Worm (Caenorhabditis elegans) whole organism, L4 larva: ENCODE results near the gene vnut-1.

Source experiments
- F26F4.8 ChIP-seq: fragments of 200-800 bp; sonication (Bioruptor generic); conservative IDR thresholded peaks from 2 replicates; pipeline ENCODE4 v1.3.6; 2022; ENCODE audit warnings: missing genetic modification characterization, missing compliant biosample characterization
- F37D6.2 ChIP-seq: sonication (generic microtip); optimal IDR thresholded peaks from 2 replicates; lab custom pipeline; 2016; ENCODE audit warnings: mild to moderate bottlenecking, missing genetic modification characterization, missing compliant biosample characterization
- R02D3.7 ChIP-seq: fragments of 150-350 bp; sonication (generic microtip); optimal IDR thresholded peaks from 3 replicates; lab custom pipeline; 2014; ENCODE audit warnings: missing biosample characterization, missing genetic modification characterization
- T20F7.1 ChIP-seq: fragments of 200-800 bp; sonication (Bioruptor generic); optimal IDR thresholded peaks from 2 replicates; lab custom pipeline; 2018; ENCODE audit warnings: mild to moderate bottlenecking, missing genetic modification characterization, missing compliant biosample characterization
- T26A8.4 ChIP-seq: fragments of 200-800 bp; sonication (Bioruptor generic); IDR thresholded peaks from 2 replicates; pipeline ENCODE4 v1.3.6; 2022; ENCODE audit warnings: missing genetic modification characterization, missing compliant biosample characterization
- Y105C5A.15 ChIP-seq: fragments of 200-800 bp; sonication (Bioruptor generic); IDR thresholded peaks from 2 replicates; pipeline ENCODE4 v1.3.6; 2022; ENCODE audit warnings: missing genetic modification characterization, missing compliant biosample characterization
- Y48G9A.11 ChIP-seq: fragments of 200-800 bp; sonication (Bioruptor generic); IDR thresholded peaks from 2 replicates; pipeline ENCODE4 v1.3.6; 2022; ENCODE audit warnings: missing genetic modification reagents, missing genetic modification characterization, missing compliant biosample characterization
- Y5F2A.4 ChIP-seq: fragments of 200-800 bp; sonication (Bioruptor generic); optimal IDR thresholded peaks from 2 replicates; lab custom pipeline; 2018; ENCODE audit warnings: mild to moderate bottlenecking, missing genetic modification characterization, missing compliant biosample characterization
- ZK337.2 ChIP-seq: fragments of 200-800 bp; sonication (Bioruptor generic); IDR thresholded peaks from 2 replicates; pipeline ENCODE4 v1.3.6; 2022; ENCODE audit warnings: missing genetic modification reagents, missing genetic modification characterization, missing compliant biosample characterization
- arid-1 ChIP-seq: fragments of 200-800 bp; sonication (Bioruptor generic); conservative IDR thresholded peaks from 2 replicates; pipeline ENCODE4 v1.3.6; 2022; ENCODE audit warnings: missing genetic modification reagents, missing genetic modification characterization, missing compliant biosample characterization
- attf-4 ChIP-seq: sonication (generic microtip); optimal IDR thresholded peaks from 3 replicates; lab custom pipeline; 2017; ENCODE audit warnings: missing biosample characterization, missing genetic modification characterization
- ceh-28 ChIP-seq: fragments of 150-350 bp; optimal IDR thresholded peaks from 2 replicates; lab custom pipeline; 2014; ENCODE audit warnings: missing biosample characterization, missing genetic modification reagents, missing genetic modification characterization
- ceh-32 ChIP-seq: sonication (generic microtip); optimal IDR thresholded peaks from 2 replicates; lab custom pipeline; 2016; ENCODE audit warnings: mild to moderate bottlenecking, missing genetic modification characterization, missing compliant biosample characterization; ENCODE audit not compliant: poor library complexity
- ces-1 ChIP-seq: fragments of 150-350 bp; sonication (generic microtip); optimal IDR thresholded peaks from 4 replicates; lab custom pipeline; 2014; ENCODE audit warnings: missing biosample characterization, missing genetic modification reagents, missing genetic modification characterization
- daf-19 ChIP-seq: fragments of 200-800 bp; sonication (Bioruptor generic); conservative IDR thresholded peaks from 2 replicates; pipeline ENCODE4 v1.3.6; 2022; ENCODE audit warnings: missing genetic modification characterization, missing compliant biosample characterization
- dmd-8 ChIP-seq: fragments of 200-800 bp; sonication (Bioruptor generic); IDR thresholded peaks from 2 replicates; pipeline ENCODE4 v1.3.6; 2022; ENCODE audit warnings: missing genetic modification characterization, missing compliant biosample characterization
- dpl-1 ChIP-seq: fragments of 150-350 bp; optimal IDR thresholded peaks from 2 replicates; lab custom pipeline; 2014; ENCODE audit warnings: missing biosample characterization, missing genetic modification reagents, missing genetic modification characterization
- duxl-1 ChIP-seq: sonication (generic microtip); optimal IDR thresholded peaks from 2 replicates; lab custom pipeline; 2016; ENCODE audit warnings: mild to moderate bottlenecking, missing genetic modification characterization, moderate library complexity, missing compliant biosample characterization; ENCODE audit not compliant: poor library complexity
- dve-1 ChIP-seq: sonication (generic microtip); optimal IDR thresholded peaks from 2 replicates; lab custom pipeline; 2017; ENCODE audit warnings: antibody characterized with exemption, mild to moderate bottlenecking, missing genetic modification characterization, missing compliant biosample characterization; ENCODE audit not compliant: insufficient read depth
- egl-43 ChIP-seq: fragments of 200-800 bp; sonication (Bioruptor generic); IDR thresholded peaks from 2 replicates; pipeline ENCODE4 v1.3.6; 2022; ENCODE audit warnings: missing genetic modification reagents, missing genetic modification characterization, missing compliant biosample characterization
- gei-8 ChIP-seq: fragments of 200-800 bp; sonication (Bioruptor generic); optimal IDR thresholded peaks from 2 replicates; lab custom pipeline; 2018; ENCODE audit warnings: mild to moderate bottlenecking, missing genetic modification characterization, missing compliant biosample characterization
- hlh-11 ChIP-seq: fragments of 200-800 bp; sonication (Bioruptor generic); optimal IDR thresholded peaks from 2 replicates; lab custom pipeline; 2018; ENCODE audit warnings: mild to moderate bottlenecking, missing genetic modification characterization, missing compliant biosample characterization
- hlh-30 ChIP-seq: sonication (generic microtip); optimal IDR thresholded peaks from 2 replicates; lab custom pipeline; 2017; ENCODE audit warnings: antibody characterized with exemption, mild to moderate bottlenecking, missing genetic modification characterization, missing compliant biosample characterization; ENCODE audit not compliant: insufficient read depth
- hmg-1.1 ChIP-seq: fragments of 200-800 bp; sonication (Bioruptor generic); IDR thresholded peaks from 2 replicates; pipeline ENCODE4 v1.3.6; 2022; ENCODE audit warnings: missing genetic modification reagents, missing genetic modification characterization, missing compliant biosample characterization
- jun-1 ChIP-seq: fragments of 150-350 bp; optimal IDR thresholded peaks from 2 replicates; lab custom pipeline; 2014; ENCODE audit warnings: missing biosample characterization, missing genetic modification reagents, missing genetic modification characterization
- lim-7 ChIP-seq: fragments of 200-800 bp; sonication (Bioruptor generic); IDR thresholded peaks from 2 replicates; pipeline ENCODE4 v1.3.6; 2022; ENCODE audit warnings: missing genetic modification characterization, missing compliant biosample characterization
- lin-1 ChIP-seq: fragments of 200-800 bp; sonication (Bioruptor generic); IDR thresholded peaks from 2 replicates; pipeline ENCODE4 v1.3.6; 2022; ENCODE audit warnings: missing genetic modification reagents, missing genetic modification characterization, missing compliant biosample characterization
- lin-13 ChIP-seq: fragments of 150-350 bp; optimal IDR thresholded peaks from 2 replicates; lab custom pipeline; 2014; ENCODE audit warnings: missing biosample characterization, missing genetic modification reagents, missing genetic modification characterization
- lin-15B ChIP-seq: fragments of 150-350 bp; sonication (generic microtip); optimal IDR thresholded peaks from 3 replicates; lab custom pipeline; 2014; ENCODE audit warnings: missing biosample characterization, missing genetic modification characterization
- lin-39 ChIP-seq: fragments of 150-350 bp; optimal IDR thresholded peaks from 2 replicates; lab custom pipeline; 2014; ENCODE audit warnings: missing biosample characterization, missing genetic modification reagents, missing genetic modification characterization
- lir-3 ChIP-seq: sonication (generic microtip); optimal IDR thresholded peaks from 2 replicates; lab custom pipeline; 2016; ENCODE audit warnings: mild to moderate bottlenecking, missing genetic modification characterization, missing compliant biosample characterization
- lsy-2 ChIP-seq, 2 experiments: fragments of 150-350 bp in 1 of 2; sonication (generic microtip) in 1 of 2; optimal IDR thresholded peaks; 2 replicates each; lab custom pipeline; 2014 to 2017; ENCODE audit warnings: missing biosample characterization in 2 of 2, missing genetic modification characterization in 2 of 2
- mdl-1 ChIP-seq, 2 experiments: fragments of 150-350 bp in 1 of 2; sonication (generic microtip) in 1 of 2; optimal IDR thresholded peaks; 2 replicates each; lab custom pipeline; 2014 to 2017; ENCODE audit warnings: missing biosample characterization in 2 of 2, missing genetic modification characterization in 2 of 2
- mdt-29 ChIP-seq: fragments of 200-800 bp; sonication (Bioruptor generic); IDR thresholded peaks from 2 replicates; pipeline ENCODE4 v1.3.6; 2022; ENCODE audit warnings: missing genetic modification reagents, missing genetic modification characterization, missing compliant biosample characterization
- mep-1 ChIP-seq: fragments of 150-350 bp; sonication (generic microtip); optimal IDR thresholded peaks from 3 replicates; lab custom pipeline; 2014; ENCODE audit warnings: missing biosample characterization, missing genetic modification characterization
- mes-2 ChIP-seq: sonication (generic microtip); optimal IDR thresholded peaks from 2 replicates; lab custom pipeline; 2016; ENCODE audit warnings: missing genotype, mild to moderate bottlenecking, missing genetic modification characterization, missing compliant biosample characterization; ENCODE audit not compliant: poor library complexity, severe bottlenecking
- nhr-10 ChIP-seq: fragments of 150-350 bp; optimal IDR thresholded peaks from 2 replicates; lab custom pipeline; 2014; ENCODE audit warnings: missing biosample characterization, missing genetic modification characterization
- nhr-102 ChIP-seq: sonication (generic microtip); optimal IDR thresholded peaks from 2 replicates; lab custom pipeline; 2016; ENCODE audit warnings: mild to moderate bottlenecking, missing genetic modification characterization, moderate library complexity, missing compliant biosample characterization
- nhr-11 ChIP-seq: fragments of 150-350 bp; optimal IDR thresholded peaks from 2 replicates; lab custom pipeline; 2014; ENCODE audit warnings: missing biosample characterization, missing genetic modification characterization
- nhr-111 ChIP-seq: fragments of 200-800 bp; sonication (Bioruptor generic); optimal IDR thresholded peaks from 2 replicates; lab custom pipeline; 2018; ENCODE audit warnings: mild to moderate bottlenecking, missing genetic modification characterization, missing compliant biosample characterization
- nhr-25 ChIP-seq: sonication (generic microtip); optimal IDR thresholded peaks from 2 replicates; lab custom pipeline; 2017; ENCODE audit warnings: missing genetic modification characterization, mild to moderate bottlenecking, missing compliant biosample characterization, antibody characterized with exemption, moderate library complexity, borderline replicate concordance; ENCODE audit not compliant: insufficient read depth
- nhr-28 ChIP-seq: fragments of 150-350 bp; optimal IDR thresholded peaks from 2 replicates; lab custom pipeline; 2014; ENCODE audit warnings: missing biosample characterization, missing genetic modification characterization
- nhr-41 ChIP-seq: fragments of 200-800 bp; sonication (Bioruptor generic); IDR thresholded peaks from 2 replicates; pipeline ENCODE4 v1.3.6; 2022; ENCODE audit warnings: missing genetic modification reagents, missing genetic modification characterization, missing compliant biosample characterization
- nhr-48 ChIP-seq: sonication (generic microtip); optimal IDR thresholded peaks from 2 replicates; lab custom pipeline; 2016; ENCODE audit warnings: mild to moderate bottlenecking, missing genetic modification characterization, missing compliant biosample characterization
- set-16 ChIP-seq: fragments of 200-800 bp; sonication (Bioruptor generic); IDR thresholded peaks from 2 replicates; pipeline ENCODE4 v1.3.6; 2022; ENCODE audit warnings: missing genetic modification reagents, missing genetic modification characterization, missing compliant biosample characterization
- skn-1 ChIP-seq: fragments of 150-350 bp; optimal IDR thresholded peaks from 2 replicates; lab custom pipeline; 2014; ENCODE audit warnings: missing biosample characterization, missing genetic modification characterization
- snpc-1.2 ChIP-seq: fragments of 200-800 bp; sonication (Bioruptor generic); IDR thresholded peaks from 2 replicates; pipeline ENCODE4 v1.3.6; 2022; ENCODE audit warnings: missing genetic modification reagents, missing genetic modification characterization, missing compliant biosample characterization
- tra-1 ChIP-seq: fragments of 200-800 bp; sonication (Bioruptor generic); IDR thresholded peaks from 2 replicates; pipeline ENCODE4 v1.3.6; 2022; ENCODE audit warnings: missing genetic modification reagents, missing genetic modification characterization, missing compliant biosample characterization
- vab-7 ChIP-seq: fragments of 200-800 bp; sonication (Bioruptor generic); IDR thresholded peaks from 2 replicates; pipeline ENCODE4 v1.3.6; 2022; ENCODE audit warnings: missing genetic modification reagents, missing genetic modification characterization, missing compliant biosample characterization
- ztf-11 ChIP-seq: fragments of 150-350 bp; optimal IDR thresholded peaks from 2 replicates; lab custom pipeline; 2014; ENCODE audit warnings: missing biosample characterization, missing genetic modification characterization

vnut-1 gene

DNA sequence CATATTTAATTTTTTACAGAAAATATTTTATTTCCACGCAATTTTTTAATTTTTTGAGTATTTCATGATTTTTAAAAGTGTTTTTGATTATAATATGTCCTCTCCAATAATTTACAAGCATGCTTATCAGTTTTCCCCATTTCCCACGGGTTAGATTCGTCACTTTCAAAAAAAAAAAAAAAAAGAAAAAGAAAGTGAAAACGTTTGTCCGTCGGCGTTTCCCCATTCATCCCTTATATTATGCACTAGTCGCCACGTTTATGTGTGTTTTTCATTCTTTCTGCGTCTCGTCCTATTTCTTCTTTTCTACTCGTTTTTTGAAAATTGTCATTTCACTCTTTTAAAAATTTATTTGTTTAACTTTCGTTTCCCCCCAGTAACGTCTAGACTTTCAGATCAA lies at the start of gene vnut-1 (continued):
- no peak for TF ChIP-seq dmd-8
- TF ChIP-seq nhr-25, result no peak
- TF ChIP-seq ceh-28 (tag; lab: Kevin White, UChicago), result no peak
- TF ChIP-seq duxl-1 (tag; lab: Kevin White, UChicago), result no peak
- TF ChIP-seq dpl-1 (GFP tag; lab: Kevin White, UChicago), result peak; percentile 29
- TF ChIP-seq lin-39 (tag; lab: Kevin White, UChicago), result no peak
- no peak for TF ChIP-seq T26A8.4 (GFP tag; lab: Robert Waterston, UW)
- TF ChIP-seq ceh-32 (tag; lab: Kevin White, UChicago), result no peak
- no peak for TF ChIP-seq skn-1
- no peak for TF ChIP-seq R02D3.7 (tag; lab: Kevin White, UChicago)
- no peak for TF ChIP-seq lin-13 (GFP tag; lab: Kevin White, UChicago)
- TF ChIP-seq egl-43 (GFP tag; lab: Robert Waterston, UW), result no peak
- TF ChIP-seq nhr-11, result no peak
- no peak for TF ChIP-seq daf-19 (GFP tag; lab: Robert Waterston, UW)
- TF ChIP-seq nhr-48, result peak; percentile 57
- TF ChIP-seq nhr-111, result no peak
- no peak for TF ChIP-seq nhr-102
- peak in 1 of 2 experiments; percentile 66 for TF ChIP-seq lsy-2 (tag; optimal IDR thresholded peaks at IDR 0.05; lab: Kevin White, UChicago)
- no peak for TF ChIP-seq Y5F2A.4 (GFP tag; lab: Kevin White, UChicago)

DNA sequence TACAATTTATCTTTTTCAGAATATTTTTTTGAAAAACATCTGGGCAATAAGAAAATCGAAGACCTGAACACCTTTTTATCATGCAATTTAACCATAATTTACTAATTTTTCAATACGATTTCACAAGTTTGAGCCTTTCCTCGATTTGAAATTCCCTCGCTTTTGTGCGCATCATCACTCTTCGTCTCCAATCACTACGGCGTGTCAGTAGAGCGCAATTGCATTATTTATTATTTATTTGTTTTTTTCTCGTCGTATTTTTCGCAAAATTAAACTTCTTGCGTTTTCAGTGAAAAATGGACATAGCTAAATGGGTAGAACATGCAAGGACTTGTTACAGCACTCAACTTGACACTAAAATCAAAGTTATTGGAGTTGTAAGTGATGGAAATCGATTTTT lies 48.5 kb upstream of the vnut-1 start, which contains the start of gene smg-8:
Gene smg-8, plus strand, starts transcription at position 266 of the 400 bp plus-strand sequence.
- TF ChIP-seq gei-8 (GFP tag; lab: Kevin White, UChicago), result no peak
- TF ChIP-seq nhr-28, result peak; percentile 27
- peak; percentile 23 for TF ChIP-seq lin-15B (tag; lab: Kevin White, UChicago)
- TF ChIP-seq ztf-11 (tag; lab: Kevin White, UChicago), result no peak
- no peak for TF ChIP-seq F37D6.2 (tag; lab: Kevin White, UChicago)
- no peak for TF ChIP-seq T20F7.1 (GFP tag; lab: Kevin White, UChicago)
- no peak for TF ChIP-seq vab-7 (GFP tag; lab: Robert Waterston, UW)
- peak; percentile 62; the same call in 1 of the 2 replicates for TF ChIP-seq hmg-1.1 (GFP tag; lab: Robert Waterston, UW)
- TF ChIP-seq nhr-41 (GFP tag; lab: Robert Waterston, UW), result no peak
- no peak for TF ChIP-seq arid-1 (GFP tag; lab: Robert Waterston, UW)
- peak; percentile 26 for TF ChIP-seq ces-1 (GFP tag; lab: Kevin White, UChicago)
- peak in 1 of 2 experiments; percentile 43 for TF ChIP-seq mdl-1 (tag; optimal IDR thresholded peaks at IDR 0.05; lab: Kevin White, UChicago)
- TF ChIP-seq lir-3 (tag; lab: Kevin White, UChicago), result no peak
- TF ChIP-seq nhr-10 (tag; lab: Kevin White, UChicago), result no peak
- TF ChIP-seq attf-4 (tag; lab: Kevin White, UChicago), result no peak
- TF ChIP-seq lin-1, result no peak
- no peak for TF ChIP-seq Y105C5A.15 (GFP tag; lab: Robert Waterston, UW)
- no peak for TF ChIP-seq ZK337.2 (GFP tag; lab: Robert Waterston, UW)
- no peak for TF ChIP-seq set-16 (GFP tag; lab: Robert Waterston, UW)
- peak; percentile 70 for TF ChIP-seq hlh-30 (tag; lab: Kevin White, UChicago)
- TF ChIP-seq mdt-29 (GFP tag; lab: Robert Waterston, UW), result no peak
- no peak for TF ChIP-seq nhr-111
- TF ChIP-seq Y48G9A.11, result no peak
- no peak for TF ChIP-seq lim-7 (GFP tag; lab: Robert Waterston, UW)
- TF ChIP-seq dve-1 (tag; lab: Kevin White, UChicago), result peak; percentile 53
- TF ChIP-seq hlh-11 (tag; lab: Kevin White, UChicago), result no peak
- TF ChIP-seq F26F4.8 (GFP tag; lab: Robert Waterston, UW), result no peak
- TF ChIP-seq snpc-1.2 (GFP tag; lab: Robert Waterston, UW), result no peak
- no peak for TF ChIP-seq mes-2 (tag; lab: Kevin White, UChicago)
- TF ChIP-seq daf-19 (GFP tag; lab: Robert Waterston, UW), result no peak
- no peak for TF ChIP-seq nhr-25
- peak; percentile 60 for TF ChIP-seq mep-1 (tag; lab: Kevin White, UChicago)
- no peak for TF ChIP-seq tra-1
- TF ChIP-seq jun-1, result no peak
- TF ChIP-seq nhr-11, result peak; percentile 38
